Fruit fly (Drosophila melanogaster) whole organism, embryonic: ENCODE data around the gene gry.

Source experiments
- Antp ChIP-seq: fragments of 200-800 bp; sonication (Bioruptor generic); optimal IDR thresholded peaks from 3 replicates; lab custom pipeline; 2016; ENCODE audit warnings: missing biosample characterization, missing genetic modification characterization
- Bteb2 ChIP-seq: fragments of 200-800 bp; sonication (Bioruptor generic); optimal IDR thresholded peaks from 2 replicates; lab custom pipeline; 2016; ENCODE audit warnings: missing biosample characterization, missing genetic modification characterization
- CG11723 ChIP-seq: fragments of 200-800 bp; sonication (Bioruptor generic); optimal IDR thresholded peaks from 2 replicates; lab custom pipeline; 2017; ENCODE audit warnings: missing biosample characterization, mild to moderate bottlenecking, missing genetic modification characterization
- CG12104 ChIP-seq: fragments of 200-800 bp; sonication (Bioruptor generic); optimal IDR thresholded peaks from 3 replicates; lab custom pipeline; 2016; ENCODE audit warnings: missing biosample characterization, missing genetic modification characterization
- CG12155 ChIP-seq: fragments of 200-800 bp; sonication (Bioruptor generic); optimal IDR thresholded peaks from 3 replicates; lab custom pipeline; 2016; ENCODE audit warnings: missing biosample characterization, missing genetic modification characterization
- CG1233 ChIP-seq: fragments of 200-800 bp; sonication (Bioruptor generic); optimal IDR thresholded peaks from 4 replicates; lab custom pipeline; 2018; ENCODE audit warnings: missing biosample characterization, mild to moderate bottlenecking, missing genetic modification characterization
- CG12942 ChIP-seq: fragments of 200-800 bp; sonication (Bioruptor generic); optimal IDR thresholded peaks from 3 replicates; lab custom pipeline; 2016; ENCODE audit warnings: missing biosample characterization, missing genetic modification characterization
- CG13287 ChIP-seq: fragments of 200-800 bp; sonication (Bioruptor generic); IDR thresholded peaks from 2 replicates; pipeline ENCODE4 v1.3.6; 2022; ENCODE audit warnings: missing biosample characterization, missing genetic modification characterization; ENCODE audit not compliant: partially characterized antibody
- CG17829 ChIP-seq: fragments of 200-800 bp; optimal IDR thresholded peaks from 2 replicates; lab custom pipeline; 2019; ENCODE audit warnings: missing biosample characterization, mild to moderate bottlenecking, missing genetic modification characterization, moderate library complexity
- CG18476 ChIP-seq: fragments of 200-800 bp; sonication (Bioruptor generic); optimal IDR thresholded peaks from 2 replicates; lab custom pipeline; 2016; ENCODE audit warnings: missing biosample characterization, mild to moderate bottlenecking, missing genetic modification characterization
- CG18764 ChIP-seq: fragments of 200-800 bp; sonication (Bioruptor generic); optimal IDR thresholded peaks from 3 replicates; lab custom pipeline; 2016; ENCODE audit warnings: missing biosample characterization, missing genetic modification characterization
- CG2116 ChIP-seq: fragments of 200-800 bp; sonication (Bioruptor generic); optimal IDR thresholded peaks from 3 replicates; lab custom pipeline; 2018; ENCODE audit warnings: missing biosample characterization, mild to moderate bottlenecking, missing genetic modification characterization
- CG2889 ChIP-seq: fragments of 200-800 bp; sonication (Bioruptor generic); IDR thresholded peaks from 3 replicates; pipeline ENCODE4 v1.3.6; 2022; ENCODE audit warnings: missing biosample characterization, missing genetic modification characterization
- CG32532 ChIP-seq: fragments of 200-800 bp; sonication (Bioruptor generic); IDR thresholded peaks from 2 replicates; pipeline ENCODE4 v1.3.6; 2022; ENCODE audit warnings: missing biosample characterization, missing genetic modification characterization
- CG33557 ChIP-seq: fragments of 200-800 bp; sonication (Bioruptor generic); optimal IDR thresholded peaks from 2 replicates; lab custom pipeline; 2019; ENCODE audit warnings: missing biosample characterization, mild to moderate bottlenecking, missing genetic modification characterization, moderate library complexity
- CG42726 ChIP-seq: fragments of 200-800 bp; sonication (Bioruptor generic); IDR thresholded peaks from 2 replicates; pipeline ENCODE4 v1.3.6; 2022; ENCODE audit warnings: missing biosample characterization, missing genetic modification characterization; ENCODE audit not compliant: partially characterized antibody
- CG4328 ChIP-seq: fragments of 200-800 bp; sonication (Bioruptor generic); optimal IDR thresholded peaks from 3 replicates; lab custom pipeline; 2017; ENCODE audit warnings: missing biosample characterization, missing genetic modification reagents, missing genetic modification characterization
- CG6254 ChIP-seq: fragments of 200-800 bp; sonication (Bioruptor generic); optimal IDR thresholded peaks from 3 replicates; lab custom pipeline; 2017; ENCODE audit warnings: mild to moderate bottlenecking, missing biosample characterization, missing genetic modification reagents, missing genetic modification characterization
- CG7271 ChIP-seq: fragments of 200-800 bp; sonication (Bioruptor generic); optimal IDR thresholded peaks from 2 replicates; lab custom pipeline; 2018; ENCODE audit warnings: missing biosample characterization, mild to moderate bottlenecking, missing genetic modification characterization, moderate library complexity
- CG7987 ChIP-seq: fragments of 200-800 bp; sonication (Bioruptor generic); optimal IDR thresholded peaks from 2 replicates; lab custom pipeline; 2018; ENCODE audit warnings: missing biosample characterization, mild to moderate bottlenecking, missing genetic modification characterization, moderate library complexity
- Doc3 ChIP-seq: fragments of 200-800 bp; sonication (Bioruptor generic); IDR thresholded peaks from 3 replicates; pipeline ENCODE4 v1.3.6; 2022; ENCODE audit warnings: missing biosample characterization, missing genetic modification characterization; ENCODE audit not compliant: partially characterized antibody
- Elba2 ChIP-seq: fragments of 200-800 bp; sonication (Bioruptor generic); optimal IDR thresholded peaks from 3 replicates; lab custom pipeline; 2016; ENCODE audit warnings: missing biosample characterization, missing genetic modification characterization
- Fer3 ChIP-seq: fragments of 200-800 bp; sonication (Bioruptor generic); optimal IDR thresholded peaks from 2 replicates; lab custom pipeline; 2018; ENCODE audit warnings: missing biosample characterization, mild to moderate bottlenecking, missing genetic modification characterization, moderate library complexity
- HLH3B ChIP-seq: fragments of 200-800 bp; sonication (Bioruptor generic); IDR thresholded peaks from 2 replicates; pipeline ENCODE4 v1.3.6; 2022; ENCODE audit warnings: missing biosample characterization, missing genetic modification characterization
- HmgZ ChIP-seq: fragments of 200-800 bp; sonication (Bioruptor generic); optimal IDR thresholded peaks from 2 replicates; lab custom pipeline; 2018; ENCODE audit warnings: missing biosample characterization, mild to moderate bottlenecking, missing genetic modification characterization
- Hmr ChIP-seq: fragments of 200-800 bp; sonication (Bioruptor generic); optimal IDR thresholded peaks from 3 replicates; lab custom pipeline; 2017; ENCODE audit warnings: mild to moderate bottlenecking, missing biosample characterization, missing genetic modification reagents, missing genetic modification characterization
- Lhr ChIP-seq: fragments of 200-800 bp; sonication (Bioruptor generic); optimal IDR thresholded peaks from 3 replicates; lab custom pipeline; 2017; ENCODE audit warnings: mild to moderate bottlenecking, missing biosample characterization, missing genetic modification reagents, missing genetic modification characterization
- Lim3 ChIP-seq: fragments of 200-800 bp; sonication (Bioruptor generic); IDR thresholded peaks from 2 replicates; pipeline ENCODE4 v1.3.6; 2022; ENCODE audit warnings: missing biosample characterization, missing genetic modification characterization
- Med ChIP-seq: fragments of 200-800 bp; sonication (Bioruptor generic); peaks from one replicate; lab custom pipeline; 2016; ENCODE audit warnings: missing biosample characterization, missing genetic modification characterization, mild to moderate bottlenecking, inconsistent platforms, moderate library complexity
- NFAT ChIP-seq: fragments of 200-800 bp; sonication (Bioruptor generic); IDR thresholded peaks from 2 replicates; pipeline ENCODE4 v1.3.6; 2022; ENCODE audit warnings: missing biosample characterization, missing genetic modification characterization
- Nf-YB ChIP-seq: fragments of 200-800 bp; sonication (Bioruptor generic); optimal IDR thresholded peaks from 3 replicates; lab custom pipeline; 2019; ENCODE audit warnings: missing biosample characterization, mild to moderate bottlenecking, missing genetic modification characterization, moderate library complexity
- aop ChIP-seq: fragments of 200-800 bp; sonication (Bioruptor generic); IDR thresholded peaks from 2 replicates; pipeline ENCODE4 v1.3.6; 2022; ENCODE audit warnings: missing biosample characterization, missing genetic modification characterization
- bigmax ChIP-seq: fragments of 200-800 bp; sonication (Bioruptor generic); optimal IDR thresholded peaks from 2 replicates; lab custom pipeline; 2018; ENCODE audit warnings: missing biosample characterization, mild to moderate bottlenecking, missing genetic modification characterization
- bowl ChIP-seq: fragments of 200-800 bp; sonication (Bioruptor generic); IDR thresholded peaks from 2 replicates; pipeline ENCODE4 v1.3.6; 2022; ENCODE audit warnings: missing biosample characterization, missing genetic modification characterization
- crc ChIP-seq: fragments of 200-800 bp; sonication (Bioruptor generic); optimal IDR thresholded peaks from 2 replicates; lab custom pipeline; 2016; ENCODE audit warnings: missing biosample characterization, missing genetic modification characterization
- gt ChIP-seq: fragments of 200-800 bp; sonication (Bioruptor generic); IDR thresholded peaks from 2 replicates; pipeline ENCODE4 v1.3.6; 2022; ENCODE audit warnings: missing biosample characterization, missing genetic modification characterization
- hbn ChIP-seq: fragments of 200-800 bp; sonication (Bioruptor generic); IDR thresholded peaks from 2 replicates; pipeline ENCODE4 v1.3.6; 2022; ENCODE audit warnings: missing biosample characterization, missing genetic modification characterization; ENCODE audit not compliant: partially characterized antibody
- mld ChIP-seq: fragments of 200-800 bp; sonication (Bioruptor generic); IDR thresholded peaks from 3 replicates; pipeline ENCODE4 v1.3.6; 2022; ENCODE audit warnings: missing biosample characterization, missing genetic modification characterization; ENCODE audit not compliant: partially characterized antibody
- nom ChIP-seq: fragments of 200-800 bp; sonication (Bioruptor generic); optimal IDR thresholded peaks from 2 replicates; lab custom pipeline; 2017; ENCODE audit warnings: missing biosample characterization, missing genetic modification characterization, mild to moderate bottlenecking, moderate library complexity, missing genetic modification reagents
- pita ChIP-seq: fragments of 200-800 bp; sonication (Bioruptor generic); optimal IDR thresholded peaks from 2 replicates; lab custom pipeline; 2017; ENCODE audit warnings: missing biosample characterization, mild to moderate bottlenecking, missing genetic modification characterization
- repo ChIP-seq: fragments of 200-800 bp; sonication (Bioruptor generic); optimal IDR thresholded peaks from 2 replicates; lab custom pipeline; 2016; ENCODE audit warnings: missing biosample characterization, missing genetic modification characterization
- ro ChIP-seq: fragments of 200-800 bp; sonication (Bioruptor generic); IDR thresholded peaks from 2 replicates; pipeline ENCODE4 v1.3.6; 2022; ENCODE audit warnings: missing biosample characterization, missing genetic modification characterization
- sc ChIP-seq, 3 experiments: fragments of >200 bp in 2 of 3; fragments of 200-800 bp in 1 of 3; sonication (Bioruptor generic) in 1 of 3; optimal IDR thresholded peaks; 2 replicates in 2 of 3; 3 replicates in 1 of 3; lab custom pipeline; 2017; ENCODE audit warnings: mild to moderate bottlenecking in 1 of 3, missing biosample characterization in 1 of 3, missing genetic modification characterization in 1 of 3, missing genetic modification reagents in 1 of 3
- ssp ChIP-seq: fragments of 200-800 bp; sonication (Bioruptor generic); IDR thresholded peaks from 2 replicates; pipeline ENCODE4 v1.3.6; 2022; ENCODE audit warnings: missing biosample characterization, missing genetic modification characterization
- tgo ChIP-seq: fragments of 200-800 bp; sonication (Bioruptor generic); IDR thresholded peaks from 3 replicates; pipeline ENCODE4 v1.3.6; 2022; ENCODE audit warnings: missing biosample characterization, missing genetic modification characterization
- tio ChIP-seq: fragments of 200-800 bp; sonication (Bioruptor generic); optimal IDR thresholded peaks from 2 replicates; lab custom pipeline; 2017; ENCODE audit warnings: missing biosample characterization, missing genetic modification characterization, inconsistent platforms
- vfl ChIP-seq: fragments of 200-800 bp; sonication (Bioruptor generic); optimal IDR thresholded peaks from 2 replicates; lab custom pipeline; 2016; ENCODE audit warnings: missing biosample characterization, missing genetic modification characterization
- vvl ChIP-seq: fragments of 200-800 bp; sonication (Bioruptor generic); IDR thresholded peaks from 2 replicates; pipeline ENCODE4 v1.3.6; 2022; ENCODE audit warnings: missing biosample characterization, missing genetic modification characterization

The gry gene

DNA sequence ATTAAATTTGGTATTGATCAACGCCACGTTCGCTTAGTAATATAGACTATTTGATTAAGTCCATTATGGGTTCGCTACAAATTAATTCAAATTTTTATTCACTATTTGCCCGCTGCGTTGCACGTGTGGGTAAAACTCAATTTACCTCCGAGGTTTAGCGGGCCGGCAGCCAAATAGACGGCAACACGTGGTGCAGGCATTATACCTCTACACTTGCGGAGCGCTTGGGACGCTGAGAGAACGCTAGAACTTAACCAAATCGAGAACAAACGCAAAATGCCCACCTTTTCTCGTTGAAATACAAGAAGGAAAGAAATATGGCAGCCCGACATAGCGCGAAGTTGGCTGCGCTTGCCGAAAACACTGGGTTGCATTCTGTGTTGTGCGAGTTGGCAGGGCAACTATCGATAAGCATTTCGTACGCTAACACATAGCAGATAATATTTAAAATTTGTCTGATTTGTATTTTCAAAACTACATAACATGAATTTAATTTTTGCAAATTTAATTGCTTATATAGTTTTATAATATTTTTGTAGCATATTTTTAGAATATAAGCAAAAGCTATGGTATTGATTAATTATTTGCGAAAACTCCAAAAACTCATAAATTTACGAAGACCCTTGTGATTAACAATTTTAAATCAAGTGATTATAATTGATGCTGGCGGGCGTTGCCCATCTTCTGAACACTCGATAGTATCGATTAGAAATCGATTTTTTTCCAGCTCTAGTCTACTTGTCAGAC is 23.9 kb downstream of the gry start, which contains the start of the genes RpL28 and eIF1 (continued):
- TF ChIP-seq NFAT (peak; percentile 95), CG1233 (GFP tag; lab: Kevin White, UChicago) (peak; percentile 96), CG13287 (GFP tag; lab: Robert Waterston, UW) (peak; percentile 78), sc (optimal IDR thresholded peaks at IDR 0.05; lab: Kevin White, UChicago) (no peak), sc (GFP tag; optimal IDR thresholded peaks at IDR 0.05; lab: Kevin White, UChicago) (peak; percentile 92), ssp (GFP tag; lab: Robert Waterston, UW) (peak; percentile 79), Fer3 (tag; lab: Kevin White, UChicago) (peak; percentile 90), CG2889 (GFP tag; lab: Robert Waterston, UW) (peak; percentile 61; the same call in 2 of the 3 replicates), Nf-YB (GFP tag; lab: Kevin White, UChicago) (peak; percentile 64), repo (GFP tag; lab: Kevin White, UChicago) (peak; percentile 92), ro (GFP tag; lab: Robert Waterston, UW) (peak; percentile 57; the same call in 1 of the 2 replicates), CG18764 (GFP tag; lab: Kevin White, UChicago) (peak; percentile 88), Elba2 (GFP tag; lab: Kevin White, UChicago) (peak; percentile 62), CG4328 (GFP tag; lab: Kevin White, UChicago) (peak; percentile 92), CG12104 (GFP tag; lab: Kevin White, UChicago) (peak; percentile 96), Lhr (peak; percentile 94), Doc3 (GFP tag; lab: Robert Waterston, UW) (peak; percentile 81), aop (0 out of 2 replicates have a peak, but pooled peaks have one; percentile 41), hbn (GFP tag; lab: Robert Waterston, UW) (peak; percentile 64), CG12942 (peak; percentile 85), Bteb2 (peak; percentile 86), Hmr (peak; percentile 96), CG2116 (peak; percentile 100), gt (GFP tag; lab: Robert Waterston, UW) (peak; percentile 74), CG11723 (GFP tag; lab: Kevin White, UChicago) (peak; percentile 37), crc (GFP tag; lab: Kevin White, UChicago) (peak; percentile 89), Lim3 (GFP tag; lab: Robert Waterston, UW) (no peak), CG18476 (GFP tag; lab: Kevin White, UChicago) (peak; percentile 83), pita (no peak), CG7271 (tag; lab: Kevin White, UChicago) (peak; percentile 95), mld (GFP tag; lab: Robert Waterston, UW) (0 out of 3 replicates have a peak, but pooled peaks have one; percentile 39), CG12155 (GFP tag; lab: Kevin White, UChicago) (peak; percentile 83), HLH3B (GFP tag; lab: Robert Waterston, UW) (peak; percentile 82), HmgZ (tag; lab: Kevin White, UChicago) (peak; percentile 84), Antp (GFP tag; lab: Kevin White, UChicago) (peak; percentile 87), Med (peak; percentile 99), tio (GFP tag; lab: Kevin White, UChicago) (no peak), bowl (0 out of 2 replicates have a peak, but pooled peaks have one; percentile 58), nom (GFP tag; lab: Kevin White, UChicago) (peak; percentile 86), CG42726 (GFP tag; lab: Robert Waterston, UW) (no peak; the same call in none of the 2 replicates), CG33557 (GFP tag; lab: Kevin White, UChicago) (peak; percentile 90), CG32532 (GFP tag; lab: Robert Waterston, UW) (peak; percentile 81), CG6254 (GFP tag; lab: Kevin White, UChicago) (peak; percentile 76), bigmax (GFP tag; lab: Kevin White, UChicago) (peak; percentile 74), CG17829 (tag; lab: Kevin White, UChicago) (peak; percentile 85), vfl (GFP tag; lab: Kevin White, UChicago) (peak; percentile 88), vvl (GFP tag; lab: Robert Waterston, UW) (peak; percentile 91), tgo (GFP tag; lab: Robert Waterston, UW) (peak; percentile 79), CG7987 (peak; percentile 98)
